Fruit fly (Drosophila melanogaster): ENCODE data around the gene CG2124.

DNA sequence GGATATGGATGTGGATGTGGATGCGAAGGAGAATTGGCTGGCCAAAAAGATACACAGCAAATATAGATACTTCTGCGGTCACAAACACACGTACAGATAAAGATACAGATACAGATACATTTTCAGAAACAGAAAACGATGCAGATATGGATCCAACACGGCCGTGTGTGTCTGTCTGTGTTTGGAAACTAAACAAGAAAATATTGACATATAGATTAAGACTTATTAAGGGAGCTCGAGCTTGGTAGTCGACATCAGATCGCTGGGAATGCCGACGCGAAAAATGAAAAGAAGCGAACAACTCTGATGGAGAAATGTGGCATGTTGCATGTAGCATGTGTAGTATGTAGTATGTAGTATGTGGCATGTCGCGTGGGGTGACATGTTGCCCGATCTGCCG, 13.9 kb upstream of the CG2124 start:
- TF ChIP-seq CG5204 (GFP tag; optimal IDR thresholded peaks at IDR 0.05) (no peak), Hr96 (GFP tag; optimal IDR thresholded peaks at IDR 0.05) (no peak), cnc (optimal IDR thresholded peaks at IDR 0.05) (no peak), CG12768 (GFP tag; optimal IDR thresholded peaks at IDR 0.05) (no peak), toe (GFP tag; optimal IDR thresholded peaks at IDR 0.05) (no peak), CG33017 (tag; optimal IDR thresholded peaks at IDR 0.05) (no peak), CG11617 (GFP tag; optimal IDR thresholded peaks at IDR 0.05) (no peak), Mnt (GFP tag; optimal IDR thresholded peaks at IDR 0.05) (no peak)

Measured in whole organism, adult.